Fruit fly (Drosophila melanogaster) whole organism, embryonic: ENCODE measurements around the gene Cp36.

Experiments
- B-H1 ChIP-seq: fragments of 200-800 bp; sonication (Bioruptor generic); IDR thresholded peaks from 3 replicates; pipeline ENCODE4 v1.3.6; 2022; ENCODE audit warnings: missing biosample characterization, missing genetic modification characterization
- C15 ChIP-seq: fragments of 200-800 bp; sonication (Bioruptor generic); IDR thresholded peaks from 3 replicates; pipeline ENCODE4 v1.3.6; 2022; ENCODE audit warnings: missing biosample characterization, missing genetic modification characterization
- CG10267 ChIP-seq: fragments of 200-800 bp; sonication (Bioruptor generic); optimal IDR thresholded peaks from 2 replicates; lab custom pipeline; 2018; ENCODE audit warnings: missing biosample characterization, mild to moderate bottlenecking, missing genetic modification characterization, moderate library complexity
- CG10979 ChIP-seq: fragments of 200-800 bp; sonication (Bioruptor generic); optimal IDR thresholded peaks from 2 replicates; lab custom pipeline; 2018; ENCODE audit warnings: missing biosample characterization, mild to moderate bottlenecking, missing genetic modification characterization, moderate library complexity
- CG11695 ChIP-seq: fragments of 200-800 bp; sonication (Bioruptor generic); IDR thresholded peaks from 3 replicates; pipeline ENCODE4 v1.3.6; 2022; ENCODE audit warnings: missing biosample characterization, missing genetic modification characterization
- CG11723 ChIP-seq: fragments of 200-800 bp; sonication (Bioruptor generic); optimal IDR thresholded peaks from 2 replicates; lab custom pipeline; 2017; ENCODE audit warnings: missing biosample characterization, mild to moderate bottlenecking, missing genetic modification characterization
- CG13296 ChIP-seq: fragments of 200-800 bp; sonication (Bioruptor generic); optimal IDR thresholded peaks from 3 replicates; lab custom pipeline; 2018; ENCODE audit warnings: missing biosample characterization, mild to moderate bottlenecking, missing genetic modification characterization
- CG13894 ChIP-seq: fragments of 200-800 bp; sonication (Bioruptor generic); optimal IDR thresholded peaks from 3 replicates; lab custom pipeline; 2018; ENCODE audit warnings: missing biosample characterization, mild to moderate bottlenecking, missing genetic modification characterization, moderate library complexity
- CG14050 ChIP-seq: fragments of 200-800 bp; sonication (Bioruptor generic); IDR thresholded peaks from 3 replicates; pipeline ENCODE4 v1.3.6; 2022; ENCODE audit warnings: missing biosample characterization, missing genetic modification characterization
- CG1529 ChIP-seq: fragments of 200-800 bp; sonication (Bioruptor generic); optimal IDR thresholded peaks from 3 replicates; lab custom pipeline; 2018; ENCODE audit warnings: missing biosample characterization, missing genetic modification characterization
- CG16779 ChIP-seq: fragments of 200-800 bp; sonication (Bioruptor generic); IDR thresholded peaks from 2 replicates; pipeline ENCODE4 v1.3.6; 2022; ENCODE audit warnings: missing biosample characterization, missing genetic modification characterization
- CG17361 ChIP-seq: fragments of 200-800 bp; sonication (Bioruptor generic); IDR thresholded peaks from 3 replicates; pipeline ENCODE4 v1.3.6; 2022; ENCODE audit warnings: missing biosample characterization, missing genetic modification characterization
- CG17802 ChIP-seq: fragments of 200-800 bp; sonication (Bioruptor generic); optimal IDR thresholded peaks from 2 replicates; lab custom pipeline; 2018; ENCODE audit warnings: missing biosample characterization, mild to moderate bottlenecking, missing genetic modification characterization, moderate library complexity
- CG18764 ChIP-seq: fragments of 200-800 bp; sonication (Bioruptor generic); optimal IDR thresholded peaks from 3 replicates; lab custom pipeline; 2016; ENCODE audit warnings: missing biosample characterization, missing genetic modification characterization
- CG2199 ChIP-seq: fragments of 200-800 bp; sonication (Bioruptor generic); IDR thresholded peaks from 3 replicates; pipeline ENCODE4 v1.3.6; 2022; ENCODE audit warnings: missing biosample characterization, missing genetic modification characterization
- CG2202 ChIP-seq: fragments of 200-800 bp; sonication (Bioruptor generic); optimal IDR thresholded peaks from 2 replicates; lab custom pipeline; 2018; ENCODE audit warnings: missing biosample characterization, mild to moderate bottlenecking, missing genetic modification characterization
- CG3281 ChIP-seq: fragments of 200-800 bp; sonication (Bioruptor generic); optimal IDR thresholded peaks from 3 replicates; lab custom pipeline; 2017; ENCODE audit warnings: missing biosample characterization, mild to moderate bottlenecking, missing genetic modification characterization
- CG4707 ChIP-seq: fragments of 200-800 bp; sonication (Bioruptor generic); optimal IDR thresholded peaks from 2 replicates; lab custom pipeline; 2018; ENCODE audit warnings: missing biosample characterization, mild to moderate bottlenecking, missing genetic modification characterization, moderate library complexity
- CG4730 ChIP-seq: fragments of 200-800 bp; sonication (Bioruptor generic); IDR thresholded peaks from 2 replicates; pipeline ENCODE4 v1.3.6; 2022; ENCODE audit warnings: missing biosample characterization, missing genetic modification characterization
- CG4820 ChIP-seq: fragments of 200-800 bp; sonication (Bioruptor generic); optimal IDR thresholded peaks from 3 replicates; lab custom pipeline; 2016; ENCODE audit warnings: missing biosample characterization, missing genetic modification characterization
- CG6689 ChIP-seq: fragments of 200-800 bp; sonication (Bioruptor generic); IDR thresholded peaks from 2 replicates; pipeline ENCODE4 v1.3.6; 2022; ENCODE audit warnings: missing biosample characterization, missing genetic modification characterization
- CG6791 ChIP-seq: fragments of 200-800 bp; sonication (Bioruptor generic); IDR thresholded peaks from 3 replicates; pipeline ENCODE4 v1.3.6; 2022; ENCODE audit warnings: missing biosample characterization, missing genetic modification characterization; ENCODE audit not compliant: partially characterized antibody
- CG7556 ChIP-seq: fragments of 200-800 bp; sonication (Bioruptor generic); optimal IDR thresholded peaks from 2 replicates; lab custom pipeline; 2017; ENCODE audit warnings: missing biosample characterization, mild to moderate bottlenecking, missing genetic modification characterization
- CG7839 ChIP-seq: fragments of 200-800 bp; sonication (Bioruptor generic); optimal IDR thresholded peaks from 3 replicates; lab custom pipeline; 2018; ENCODE audit warnings: missing biosample characterization, mild to moderate bottlenecking, missing genetic modification characterization, moderate library complexity
- CG8089 ChIP-seq: fragments of 200-800 bp; sonication (Bioruptor generic); optimal IDR thresholded peaks from 3 replicates; lab custom pipeline; 2016; ENCODE audit warnings: missing biosample characterization, missing genetic modification characterization
- CG9437 ChIP-seq: fragments of 200-800 bp; sonication (Bioruptor generic); optimal IDR thresholded peaks from 2 replicates; lab custom pipeline; 2018; ENCODE audit warnings: missing biosample characterization, mild to moderate bottlenecking, missing genetic modification characterization
- CG9609 ChIP-seq: fragments of 200-800 bp; sonication (Bioruptor generic); optimal IDR thresholded peaks from 3 replicates; lab custom pipeline; 2016; ENCODE audit warnings: missing biosample characterization, missing genetic modification characterization
- D19A ChIP-seq: fragments of 200-800 bp; optimal IDR thresholded peaks from 3 replicates; lab custom pipeline; 2019; ENCODE audit warnings: missing biosample characterization, mild to moderate bottlenecking, missing genetic modification characterization, moderate library complexity
- Dip2 ChIP-seq: fragments of 200-800 bp; sonication (Bioruptor generic); IDR thresholded peaks from 2 replicates; pipeline ENCODE4 v1.3.6; 2022; ENCODE audit warnings: missing biosample characterization, missing genetic modification characterization
- Doc3 ChIP-seq: fragments of 200-800 bp; sonication (Bioruptor generic); IDR thresholded peaks from 3 replicates; pipeline ENCODE4 v1.3.6; 2022; ENCODE audit warnings: missing biosample characterization, missing genetic modification characterization; ENCODE audit not compliant: partially characterized antibody
- Opbp ChIP-seq: fragments of 200-800 bp; sonication (Bioruptor generic); IDR thresholded peaks from 3 replicates; pipeline ENCODE4 v1.3.6; 2022; ENCODE audit warnings: missing biosample characterization, missing genetic modification characterization; ENCODE audit not compliant: partially characterized antibody
- Ravus ChIP-seq: fragments of 200-800 bp; sonication (Bioruptor generic); IDR thresholded peaks from 2 replicates; pipeline ENCODE4 v1.3.6; 2022; ENCODE audit warnings: missing biosample characterization, missing genetic modification characterization
- Spps ChIP-seq: fragments of 200-800 bp; sonication (Bioruptor generic); optimal IDR thresholded peaks from 2 replicates; lab custom pipeline; 2018; ENCODE audit warnings: missing biosample characterization, mild to moderate bottlenecking, missing genetic modification characterization
- bab2 ChIP-seq: fragments of 200-800 bp; sonication (Bioruptor generic); optimal IDR thresholded peaks from 2 replicates; lab custom pipeline; 2016; ENCODE audit warnings: missing biosample characterization, missing genetic modification characterization
- btn ChIP-seq: fragments of 200-800 bp; sonication (Bioruptor generic); optimal IDR thresholded peaks from 2 replicates; lab custom pipeline; 2016; ENCODE audit warnings: missing biosample characterization, missing genetic modification characterization
- chif ChIP-seq, 2 experiments: fragments of 200-800 bp; sonication (Bioruptor generic); optimal IDR thresholded peaks; 3 replicates each; lab custom pipeline; 2016; ENCODE audit warnings: missing biosample characterization in 2 of 2, missing genetic modification characterization in 2 of 2
- crol ChIP-seq: fragments of 200-800 bp; sonication (Bioruptor generic); IDR thresholded peaks from 2 replicates; pipeline ENCODE4 v1.3.6; 2022; ENCODE audit warnings: missing biosample characterization, missing genetic modification characterization
- dati ChIP-seq: fragments of 200-800 bp; sonication (Bioruptor generic); IDR thresholded peaks from 2 replicates; pipeline ENCODE4 v1.3.6; 2022; ENCODE audit warnings: missing biosample characterization, missing genetic modification characterization
- disco-r ChIP-seq: fragments of 200-800 bp; sonication (Bioruptor generic); optimal IDR thresholded peaks from 2 replicates; lab custom pipeline; 2016; ENCODE audit warnings: missing biosample characterization, missing genetic modification characterization
- dpn ChIP-seq, 2 experiments: fragments of 200-800 bp; sonication (Bioruptor generic); optimal IDR thresholded peaks; 3 replicates each; lab custom pipeline; 2016; ENCODE audit warnings: missing biosample characterization in 2 of 2, missing genetic modification characterization in 2 of 2
- eyg ChIP-seq: fragments of 200-800 bp; sonication (Bioruptor generic); optimal IDR thresholded peaks from 3 replicates; lab custom pipeline; 2016; ENCODE audit warnings: missing biosample characterization, missing genetic modification characterization
- gcm2 ChIP-seq: fragments of 200-800 bp; sonication (Bioruptor generic); optimal IDR thresholded peaks from 2 replicates; lab custom pipeline; 2016; ENCODE audit warnings: missing biosample characterization, missing genetic modification characterization
- gem ChIP-seq: fragments of 200-800 bp; sonication (Bioruptor generic); optimal IDR thresholded peaks from 2 replicates; lab custom pipeline; 2019; ENCODE audit warnings: missing biosample characterization, mild to moderate bottlenecking, missing genetic modification characterization, moderate library complexity
- insv ChIP-seq, 2 experiments: fragments of 200-800 bp; sonication (Bioruptor generic); optimal IDR thresholded peaks; 3 replicates each; lab custom pipeline; 2016 to 2018; ENCODE audit warnings: missing biosample characterization in 2 of 2, missing genetic modification characterization in 2 of 2
- jumu ChIP-seq: fragments of 200-800 bp; sonication (Bioruptor generic); optimal IDR thresholded peaks from 3 replicates; lab custom pipeline; 2016; ENCODE audit warnings: missing biosample characterization, missing genetic modification characterization
- kay ChIP-seq: fragments of 200-800 bp; sonication (Bioruptor generic); optimal IDR thresholded peaks from 2 replicates; lab custom pipeline; 2016; ENCODE audit warnings: missing biosample characterization, missing genetic modification characterization
- otp ChIP-seq: fragments of 200-800 bp; sonication (Bioruptor generic); IDR thresholded peaks from 3 replicates; pipeline ENCODE4, ENCODE4 v1.3.6; 2022; ENCODE audit warnings: missing biosample characterization, missing genetic modification characterization
- pfk ChIP-seq: fragments of 200-800 bp; sonication (Bioruptor generic); optimal IDR thresholded peaks from 2 replicates; lab custom pipeline; 2018; ENCODE audit warnings: missing biosample characterization, mild to moderate bottlenecking, missing genetic modification characterization, moderate library complexity
- run ChIP-seq: fragments of 200-800 bp; sonication (Bioruptor generic); optimal IDR thresholded peaks from 3 replicates; lab custom pipeline; 2018; ENCODE audit warnings: missing biosample characterization, mild to moderate bottlenecking, missing genetic modification characterization
- sna ChIP-seq: fragments of 200-800 bp; sonication (Bioruptor generic); IDR thresholded peaks from 2 replicates; pipeline ENCODE4 v1.3.6; 2022; ENCODE audit warnings: missing biosample characterization, missing genetic modification characterization; ENCODE audit not compliant: partially characterized antibody
- wdn ChIP-seq: fragments of 200-800 bp; sonication (Bioruptor generic); IDR thresholded peaks from 2 replicates; pipeline ENCODE4 v1.3.6; 2022; ENCODE audit warnings: missing biosample characterization, missing genetic modification characterization

Cp36 gene

DNA sequence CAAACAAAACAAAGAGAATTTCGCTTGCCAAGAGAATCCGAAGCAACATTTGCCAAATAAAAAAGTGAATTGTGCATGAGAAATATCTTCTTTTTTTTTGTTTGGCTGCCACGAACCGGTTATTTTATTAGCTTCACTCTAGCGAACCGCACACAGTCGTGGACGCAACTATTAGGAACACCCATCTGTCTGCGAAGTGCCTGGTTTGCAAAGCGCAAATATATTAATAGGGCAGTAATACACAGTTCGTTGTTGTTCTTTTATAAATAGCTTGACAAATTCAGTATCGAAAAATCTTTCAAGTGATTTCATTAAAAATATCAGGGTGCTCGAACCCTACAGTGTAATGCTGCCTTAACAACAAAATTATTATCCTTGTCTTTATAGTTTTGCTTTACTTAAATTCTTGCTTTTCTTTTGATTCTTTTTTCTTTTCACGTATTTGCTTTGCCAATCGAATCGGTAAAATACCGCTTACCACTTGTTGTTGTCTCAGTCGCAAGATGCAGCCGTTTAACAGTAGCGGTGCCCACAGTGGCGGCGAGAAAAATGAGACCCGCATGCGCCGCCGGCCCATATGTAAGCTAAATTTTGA is 12.4 kb downstream of the Cp36 start (continued):
- TF ChIP-seq dati (GFP tag; lab: Robert Waterston, UW) (no peak), bab2 (GFP tag; lab: Kevin White, UChicago) (peak; percentile 39), CG1529 (GFP tag; lab: Kevin White, UChicago) (no peak), B-H1 (GFP tag; lab: Robert Waterston, UW) (no peak), CG7556 (GFP tag; lab: Kevin White, UChicago) (peak; percentile 3), Dip2 (GFP tag; lab: Robert Waterston, UW) (no peak), gcm2 (GFP tag; lab: Kevin White, UChicago) (no peak), D19A (tag; lab: Kevin White, UChicago) (no peak), CG13894 (no peak), CG10979 (tag; lab: Kevin White, UChicago) (peak; percentile 14), CG17802 (tag; lab: Kevin White, UChicago) (no peak), C15 (GFP tag; lab: Robert Waterston, UW) (no peak), disco-r (GFP tag; lab: Kevin White, UChicago) (no peak), kay (GFP tag; lab: Kevin White, UChicago) (no peak), CG4707 (GFP tag; lab: Kevin White, UChicago) (no peak), dpn (GFP tag; optimal IDR thresholded peaks at IDR 0.05; lab: Kevin White, UChicago) (peak; percentile 31 to 35), otp (no peak), CG2202 (no peak), chif (GFP tag; optimal IDR thresholded peaks at IDR 0.05; lab: Kevin White, UChicago) (peak in 1 of 2 experiments; percentile 20), CG13296 (GFP tag; lab: Kevin White, UChicago) (no peak), Spps (tag; lab: Kevin White, UChicago) (no peak), CG7839 (tag; lab: Kevin White, UChicago) (peak; percentile 24), CG3281 (GFP tag; lab: Kevin White, UChicago) (peak; percentile 5), wdn (GFP tag; lab: Robert Waterston, UW) (no peak), Opbp (GFP tag; lab: Robert Waterston, UW) (no peak), CG17361 (GFP tag; lab: Robert Waterston, UW) (no peak), run (tag; lab: Kevin White, UChicago) (no peak), CG9437 (no peak), Doc3 (GFP tag; lab: Robert Waterston, UW) (no peak), CG8089 (GFP tag; lab: Kevin White, UChicago) (peak; percentile 30), CG6791 (GFP tag; lab: Robert Waterston, UW) (no peak), CG4820 (GFP tag; lab: Kevin White, UChicago) (peak; percentile 28), CG10267 (tag; lab: Kevin White, UChicago) (no peak), CG6689 (GFP tag; lab: Robert Waterston, UW) (no peak), CG11723 (GFP tag; lab: Kevin White, UChicago) (no peak), CG14050 (no peak), CG9609 (GFP tag; lab: Kevin White, UChicago) (peak; percentile 6), Ravus (GFP tag; lab: Robert Waterston, UW) (no peak), btn (GFP tag; lab: Kevin White, UChicago) (no peak), eyg (no peak), CG18764 (GFP tag; lab: Kevin White, UChicago) (no peak), CG11695 (GFP tag; lab: Robert Waterston, UW) (no peak), crol (GFP tag; lab: Robert Waterston, UW) (no peak), sna (GFP tag; lab: Robert Waterston, UW) (no peak), CG4730 (GFP tag; lab: Robert Waterston, UW) (no peak), pfk (GFP tag; lab: Kevin White, UChicago) (no peak), CG16779 (no peak), insv (GFP tag; optimal IDR thresholded peaks at IDR 0.05; lab: Kevin White, UChicago) (no peak), CG2199 (GFP tag; lab: Robert Waterston, UW) (no peak), gem (tag; lab: Kevin White, UChicago) (peak; percentile 38), jumu (GFP tag; lab: Kevin White, UChicago) (no peak)
